Worm (Caenorhabditis elegans): ENCODE measurements around the gene emc-6.

The emc-6 gene

ce11 chrIV:7710824-7711223, 1.3 kb upstream of the emc-6 start, which contains the start of gene nhr-8:
Gene nhr-8 (plus strand): TSS chrIV:7710983.
- TF ChIP-seq elt-2 (tag; optimal IDR thresholded peaks at IDR 0.05) (peak; percentile 99), jun-1 (tag; optimal IDR thresholded peaks at IDR 0.05) (peak; percentile 75), ceh-28 (tag; optimal IDR thresholded peaks at IDR 0.05) (peak; percentile 51), mdl-1 (tag; optimal IDR thresholded peaks at IDR 0.05) (no peak), fos-1 (tag; optimal IDR thresholded peaks at IDR 0.05) (peak; percentile 42), fkh-10 (GFP tag; optimal IDR thresholded peaks at IDR 0.05) (no peak), ceh-16 (tag; optimal IDR thresholded peaks at IDR 0.05) (no peak), pqm-1 (tag; optimal IDR thresholded peaks at IDR 0.05) (peak; percentile 98)

ce11 chrIV:7706805-7707204, 2.7 kb downstream of the emc-6 start, which contains the start of gene F33D4.4:
Gene F33D4.4 (minus strand): TSS chrIV:7706905.
- TF ChIP-seq hmg-11 (tag; optimal IDR thresholded peaks at IDR 0.05) (no peak), snpc-4 (tag; optimal IDR thresholded peaks at IDR 0.05) (no peak), nhr-11 (tag; optimal IDR thresholded peaks at IDR 0.05) (no peak), ama-1 (optimal IDR thresholded peaks at IDR 0.05) (no peak), nhr-67 (tag; optimal IDR thresholded peaks at IDR 0.05) (no peak)

ce11 chrIV:7698320-7698719, 11.2 kb downstream of the emc-6 start, which contains the start of gene flp-13:
Gene flp-13 (minus strand): TSS chrIV:7698420.
- TF ChIP-seq hmg-11 (tag; optimal IDR thresholded peaks at IDR 0.05) (no peak), ztf-11 (tag; optimal IDR thresholded peaks at IDR 0.05) (no peak)

- TF ChIP-seq ceh-16 (tag; optimal IDR thresholded peaks at IDR 0.05) (no peak), sea-2 (GFP tag; optimal IDR thresholded peaks at IDR 0.05) (no peak), fkh-10 (GFP tag; optimal IDR thresholded peaks at IDR 0.05) (no peak), skn-1 (tag; optimal IDR thresholded peaks at IDR 0.05) (no peak), lin-15B (tag; optimal IDR thresholded peaks at IDR 0.05) (no peak), nhr-43 (tag; optimal IDR thresholded peaks at IDR 0.05; ENCODE audit: poor library complexity, severe bottlenecking) (no peak), nhr-76 (tag; optimal IDR thresholded peaks at IDR 0.05) (no peak), R02D3.7 (tag; optimal IDR thresholded peaks at IDR 0.05) (no peak), ama-1 (optimal IDR thresholded peaks at IDR 0.05) (no peak), pha-4 (tag; optimal IDR thresholded peaks at IDR 0.05) (no peak), daf-12 (tag; optimal IDR thresholded peaks at IDR 0.05) (no peak), nhr-11 (tag; optimal IDR thresholded peaks at IDR 0.05) (no peak), lsy-12 (tag; optimal IDR thresholded peaks at IDR 0.05) (no peak), ceh-28 (tag; optimal IDR thresholded peaks at IDR 0.05) (no peak), mdl-1 (tag; optimal IDR thresholded peaks at IDR 0.05) (no peak), nhr-237 (tag; optimal IDR thresholded peaks at IDR 0.05) (no peak), ztf-11 (tag; optimal IDR thresholded peaks at IDR 0.05) (no peak)
Measured at ce11 chrIV:7692451-7692850, 17.1 kb downstream of the emc-6 start.

ce11 chrIV:7689326-7689725, 20.2 kb downstream of the emc-6 start:
- TF ChIP-seq nfya-1 (tag; optimal IDR thresholded peaks at IDR 0.05; ENCODE audit: insufficient read depth) (no peak), elt-2 (tag; optimal IDR thresholded peaks at IDR 0.05) (peak; percentile 85), nhr-237 (tag; optimal IDR thresholded peaks at IDR 0.05) (no peak), pqm-1 (tag; optimal IDR thresholded peaks at IDR 0.05) (peak; percentile 23), aly-2 (tag; optimal IDR thresholded peaks at IDR 0.05) (no peak)

ce11 chrIV:7679120-7679519, 30.4 kb downstream of the emc-6 start:
- TF ChIP-seq pha-4 (tag; optimal IDR thresholded peaks at IDR 0.05): peak; percentile 69
- peak; percentile 62 for TF ChIP-seq pqm-1 (tag; optimal IDR thresholded peaks at IDR 0.05)
- TF ChIP-seq skn-1 (tag; optimal IDR thresholded peaks at IDR 0.05): no peak
- TF ChIP-seq elt-2 (tag; optimal IDR thresholded peaks at IDR 0.05): peak; percentile 83
- peak; percentile 43 for TF ChIP-seq jun-1 (tag; optimal IDR thresholded peaks at IDR 0.05)

- TF ChIP-seq nhr-76 (tag; optimal IDR thresholded peaks at IDR 0.05): no peak
- TF ChIP-seq ZK546.5 (tag; optimal IDR thresholded peaks at IDR 0.05): no peak
- TF ChIP-seq mml-1 (tag; optimal IDR thresholded peaks at IDR 0.05): no peak
- no peak for TF ChIP-seq snpc-4 (tag; optimal IDR thresholded peaks at IDR 0.05)
- TF ChIP-seq nhr-28 (tag; optimal IDR thresholded peaks at IDR 0.05): no peak
- TF ChIP-seq fkh-10 (GFP tag; optimal IDR thresholded peaks at IDR 0.05): no peak
- TF ChIP-seq nhr-25 (tag; optimal IDR thresholded peaks at IDR 0.05): no peak
- no peak for TF ChIP-seq skn-1 (tag; optimal IDR thresholded peaks at IDR 0.05)
Measured at ce11 chrIV:7674874-7675273, 34.7 kb downstream of the emc-6 start, which contains the start of gene itr-1. Gene itr-1 (plus strand): TSS chrIV:7675174.
